Worm (Caenorhabditis elegans): Measurements from ENCODE around the gene clec-153.

The clec-153 gene

ce11 chrIII:4634947-4635346 lies at the start of gene clec-153:
Gene clec-153, plus strand, starts transcription at chrIII:4635247.
- TF ChIP-seq him-1 (tag; optimal IDR thresholded peaks at IDR 0.05) (no peak), dao-5 (tag; optimal IDR thresholded peaks at IDR 0.05) (no peak), W03F9.2 (tag; optimal IDR thresholded peaks at IDR 0.05) (no peak)

- no peak for TF ChIP-seq dao-5 (tag; optimal IDR thresholded peaks at IDR 0.05)
- no peak for TF ChIP-seq him-1 (tag; optimal IDR thresholded peaks at IDR 0.05)
- no peak for TF ChIP-seq W03F9.2 (tag; optimal IDR thresholded peaks at IDR 0.05)
Observed at ce11 chrIII:4587177-4587576, 47.9 kb upstream of the clec-153 start, which contains the start of the genes F35G12.7 and smc-4. Gene F35G12.7, minus strand, starts transcription at chrIII:4587330. Gene smc-4, plus strand, starts transcription at chrIII:4587501.

- TF ChIP-seq dao-5 (tag; optimal IDR thresholded peaks at IDR 0.05) = no peak
- no peak for TF ChIP-seq him-1 (tag; optimal IDR thresholded peaks at IDR 0.05)
- no peak for TF ChIP-seq W03F9.2 (tag; optimal IDR thresholded peaks at IDR 0.05)
Observed at ce11 chrIII:4593098-4593697, 41.8 kb upstream of the clec-153 start, which contains the start of gene erh-2. Gene erh-2, plus strand, starts transcription at chrIII:4593231.

- TF ChIP-seq dao-5 (tag; optimal IDR thresholded peaks at IDR 0.05) = no peak
- no peak for TF ChIP-seq him-1 (tag; optimal IDR thresholded peaks at IDR 0.05)
- no peak for TF ChIP-seq W03F9.2 (tag; optimal IDR thresholded peaks at IDR 0.05)
Observed at ce11 chrIII:4594324-4594723, 40.7 kb upstream of the clec-153 start, which contains the start of gene apc-11. Gene apc-11, minus strand, starts transcription at chrIII:4594424.

- no peak for TF ChIP-seq dao-5 (tag; optimal IDR thresholded peaks at IDR 0.05)
- TF ChIP-seq him-1 (tag; optimal IDR thresholded peaks at IDR 0.05) = no peak
- TF ChIP-seq W03F9.2 (tag; optimal IDR thresholded peaks at IDR 0.05) = no peak
Observed at ce11 chrIII:4594762-4595523, 40.1 kb upstream of the clec-153 start.

ce11 chrIII:4595771-4596227 lies 39.2 kb upstream of the clec-153 start, which contains the start of gene asb-1:
Gene asb-1, minus strand, starts transcription at chrIII:4595821.
- TF ChIP-seq dao-5 (tag; optimal IDR thresholded peaks at IDR 0.05) = no peak
- TF ChIP-seq him-1 (tag; optimal IDR thresholded peaks at IDR 0.05) = no peak
- no peak for TF ChIP-seq W03F9.2 (tag; optimal IDR thresholded peaks at IDR 0.05)

- TF ChIP-seq him-1 (tag; optimal IDR thresholded peaks at IDR 0.05) (no peak), dao-5 (tag; optimal IDR thresholded peaks at IDR 0.05) (no peak), W03F9.2 (tag; optimal IDR thresholded peaks at IDR 0.05) (no peak)
Observed at ce11 chrIII:4600139-4600762, 34.8 kb upstream of the clec-153 start, which contains the start of gene mab-21. Gene mab-21, plus strand, starts transcription at chrIII:4600753.

- no peak for TF ChIP-seq W03F9.2 (tag; optimal IDR thresholded peaks at IDR 0.05)
- TF ChIP-seq dao-5 (tag; optimal IDR thresholded peaks at IDR 0.05) = no peak
- no peak for TF ChIP-seq him-1 (tag; optimal IDR thresholded peaks at IDR 0.05)
Observed at ce11 chrIII:4601286-4601685, 33.8 kb upstream of the clec-153 start.

- TF ChIP-seq him-1 (tag; optimal IDR thresholded peaks at IDR 0.05) (no peak), W03F9.2 (tag; optimal IDR thresholded peaks at IDR 0.05) (no peak), dao-5 (tag; optimal IDR thresholded peaks at IDR 0.05) (no peak)
Observed at ce11 chrIII:4603837-4604236, 31.2 kb upstream of the clec-153 start.

- TF ChIP-seq him-1 (tag; optimal IDR thresholded peaks at IDR 0.05) = no peak
- no peak for TF ChIP-seq W03F9.2 (tag; optimal IDR thresholded peaks at IDR 0.05)
- no peak for TF ChIP-seq dao-5 (tag; optimal IDR thresholded peaks at IDR 0.05)
Observed at ce11 chrIII:4612334-4612953, 22.6 kb upstream of the clec-153 start, which contains the start of gene sel-2. Gene sel-2, minus strand, starts transcription at chrIII:4612384.

- TF ChIP-seq W03F9.2 (tag; optimal IDR thresholded peaks at IDR 0.05) (no peak), him-1 (tag; optimal IDR thresholded peaks at IDR 0.05) (no peak), dao-5 (tag; optimal IDR thresholded peaks at IDR 0.05) (no peak)
Observed at ce11 chrIII:4616071-4616571, 18.9 kb upstream of the clec-153 start, which contains the start of gene lips-3. Gene lips-3, plus strand, starts transcription at chrIII:4616528.

- TF ChIP-seq him-1 (tag; optimal IDR thresholded peaks at IDR 0.05) (no peak), dao-5 (tag; optimal IDR thresholded peaks at IDR 0.05) (no peak), W03F9.2 (tag; optimal IDR thresholded peaks at IDR 0.05) (no peak)
Observed at ce11 chrIII:4622375-4623130, 12.5 kb upstream of the clec-153 start, which contains the start of gene lron-5. Gene lron-5, plus strand, starts transcription at chrIII:4623029.
